Worm (Caenorhabditis elegans) whole organism, midembryonic: ENCODE data around the gene erfa-1.
A peak's percentile ranks its signal among the peaks of the same experiment; 100 is the strongest.

Experiments used
- T22C8.4 ChIP-seq: fragments of 200-800 bp; sonication (Bioruptor generic); IDR thresholded peaks from 2 replicates; pipeline ENCODE4 v1.3.6; 2022; ENCODE audit warnings: missing genetic modification characterization, missing compliant biosample characterization
- cog-1 ChIP-seq: sonication (generic microtip); optimal IDR thresholded peaks from 2 replicates; lab custom pipeline; 2016; ENCODE audit warnings: missing genetic modification characterization, missing compliant biosample characterization
- flt-1 ChIP-seq: fragments of 200-800 bp; sonication (Bioruptor generic); IDR thresholded peaks from 2 replicates; pipeline ENCODE4 v1.3.6; 2022; ENCODE audit warnings: missing genetic modification characterization, missing compliant biosample characterization
- klf-2 ChIP-seq: fragments of 200-800 bp; sonication (Bioruptor generic); conservative IDR thresholded peaks from 2 replicates; pipeline ENCODE4 v1.3.6; 2022; ENCODE audit warnings: missing genetic modification reagents, missing genetic modification characterization, missing compliant biosample characterization
- med-1 ChIP-seq: sonication (generic microtip); optimal IDR thresholded peaks from 2 replicates; lab custom pipeline; 2017; ENCODE audit warnings: missing genetic modification characterization, mild to moderate bottlenecking, missing compliant biosample characterization, antibody characterized with exemption, missing genetic modification reagents; ENCODE audit not compliant: insufficient read depth
- ref-1 ChIP-seq: fragments of 200-800 bp; sonication (Bioruptor generic); conservative IDR thresholded peaks from 2 replicates; pipeline ENCODE4 v1.3.6; 2022; ENCODE audit warnings: missing genetic modification reagents, missing genetic modification characterization, missing compliant biosample characterization
- tab-1 ChIP-seq: fragments of 200-800 bp; sonication (Bioruptor generic); IDR thresholded peaks from 2 replicates; pipeline ENCODE4 v1.3.6; 2022; ENCODE audit warnings: missing genetic modification characterization, missing compliant biosample characterization
- ztf-23 ChIP-seq: fragments of 200-800 bp; sonication (Bioruptor generic); IDR thresholded peaks from 2 replicates; pipeline ENCODE4 v1.3.6; 2022; ENCODE audit warnings: missing genetic modification reagents, missing genetic modification characterization, missing compliant biosample characterization
- ztf-29 ChIP-seq: fragments of 200-800 bp; sonication (Bioruptor generic); IDR thresholded peaks from 2 replicates; pipeline ENCODE4 v1.3.6; 2022; ENCODE audit warnings: missing genetic modification reagents, missing genetic modification characterization, missing compliant biosample characterization

Gene erfa-1

DNA sequence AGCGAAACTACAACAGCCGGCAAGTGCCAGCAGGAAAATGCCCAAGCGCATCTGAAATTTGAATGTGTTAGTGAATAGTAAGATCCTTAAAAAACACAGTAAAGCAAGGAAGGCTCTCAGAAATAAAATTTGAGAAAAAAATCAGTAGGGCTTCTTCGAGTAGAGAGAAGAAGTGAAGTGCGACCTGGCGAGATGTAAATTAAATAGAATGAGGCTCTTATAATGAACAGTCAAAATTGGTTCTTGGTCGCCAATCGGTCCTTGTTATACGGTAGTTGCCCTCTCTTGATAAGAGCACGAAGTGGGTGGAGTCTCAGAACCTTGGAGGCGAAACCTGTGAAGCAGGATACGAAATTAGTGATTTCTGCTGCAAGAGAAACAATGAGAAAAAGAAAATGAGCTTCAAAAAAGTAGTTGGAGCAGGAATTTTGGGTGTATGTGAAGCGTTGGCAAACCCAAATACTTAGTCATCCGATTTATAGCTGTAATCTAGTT is 25.1 kb upstream of the erfa-1 start, which contains the start of gene bcf-1:
Gene bcf-1, minus strand, starts transcription at position 51 of the 495 bp plus-strand sequence.
- TF ChIP-seq flt-1 (no peak), klf-2 (GFP tag; lab: Robert Waterston, UW) (no peak), T22C8.4 (GFP tag; lab: Robert Waterston, UW) (no peak), ref-1 (GFP tag; lab: Robert Waterston, UW) (no peak), cog-1 (tag; lab: Kevin White, UChicago) (no peak)

DNA sequence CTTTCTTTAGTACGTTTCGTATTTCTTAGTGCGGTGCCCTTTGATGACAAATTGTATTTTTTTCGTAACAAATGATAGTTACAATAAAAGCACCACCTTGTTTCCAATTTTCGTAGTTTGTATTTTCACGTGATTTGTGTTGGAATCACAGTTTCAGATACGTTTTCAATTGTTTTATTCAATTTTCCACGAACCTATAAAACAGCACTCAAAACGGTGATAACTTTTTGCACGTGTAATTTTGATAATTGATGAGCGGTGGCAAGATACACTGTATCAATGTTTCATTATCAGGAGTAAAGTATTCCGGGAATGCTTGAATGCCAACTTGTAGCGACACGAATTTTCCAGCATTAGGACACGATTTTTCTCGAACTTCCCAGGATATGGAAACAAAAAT is 22.8 kb upstream of the erfa-1 start:
- TF ChIP-seq klf-2 (GFP tag; lab: Robert Waterston, UW): no peak
- no peak for TF ChIP-seq ztf-23
- TF ChIP-seq tab-1: no peak
- TF ChIP-seq cog-1 (tag; lab: Kevin White, UChicago): no peak
- no peak for TF ChIP-seq flt-1
- TF ChIP-seq med-1 (GFP tag; lab: Kevin White, UChicago): no peak
- TF ChIP-seq ztf-29 (GFP tag; lab: Robert Waterston, UW): no peak
- no peak for TF ChIP-seq ref-1 (GFP tag; lab: Robert Waterston, UW)
- no peak for TF ChIP-seq T22C8.4 (GFP tag; lab: Robert Waterston, UW)

DNA sequence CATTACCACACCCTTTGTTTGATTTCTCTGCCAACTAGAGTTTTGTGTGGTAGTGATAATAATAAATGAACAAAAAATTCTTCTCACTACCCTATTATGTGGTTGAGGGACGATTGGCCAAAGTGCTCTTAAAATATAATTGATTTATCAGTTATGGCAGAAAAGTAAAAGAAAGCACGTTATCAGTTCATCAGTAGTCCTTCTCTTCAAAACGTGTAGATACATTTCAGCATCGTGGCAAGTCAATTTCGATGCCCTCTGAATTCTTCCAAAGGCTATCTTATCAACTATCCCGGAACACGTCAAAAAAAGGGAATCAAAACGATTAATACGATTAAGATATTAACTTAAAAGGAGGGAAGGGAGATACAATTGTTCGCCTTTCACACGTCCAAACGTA is 20.9 kb upstream of the erfa-1 start:
- TF ChIP-seq T22C8.4 (GFP tag; lab: Robert Waterston, UW): no peak
- no peak for TF ChIP-seq ztf-23
- TF ChIP-seq tab-1: no peak
- no peak for TF ChIP-seq cog-1 (tag; lab: Kevin White, UChicago)
- TF ChIP-seq ref-1 (GFP tag; lab: Robert Waterston, UW): no peak
- no peak for TF ChIP-seq ztf-29 (GFP tag; lab: Robert Waterston, UW)
- no peak for TF ChIP-seq flt-1
- TF ChIP-seq med-1 (GFP tag; lab: Kevin White, UChicago): no peak
- no peak for TF ChIP-seq klf-2 (GFP tag; lab: Robert Waterston, UW)

DNA sequence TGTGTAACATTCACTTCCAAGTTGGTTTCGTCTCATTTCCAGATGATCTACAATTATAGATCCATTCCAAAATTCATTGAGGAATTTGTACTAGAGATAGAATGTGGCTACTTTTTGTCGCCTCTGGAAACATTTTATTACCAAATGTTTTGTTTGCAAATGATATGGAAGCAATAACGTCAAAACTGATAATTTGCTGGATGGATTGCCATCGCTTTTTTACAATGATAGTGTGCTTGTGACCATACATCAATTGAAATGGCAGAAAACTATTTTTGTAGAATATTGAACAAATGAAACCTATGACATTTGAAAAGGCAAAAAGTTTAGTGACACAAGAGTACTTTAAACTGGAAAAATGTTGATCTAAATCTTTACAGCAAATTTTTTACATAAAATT is 19.5 kb upstream of the erfa-1 start:
- TF ChIP-seq ztf-29 (GFP tag; lab: Robert Waterston, UW) (no peak), tab-1 (no peak), T22C8.4 (GFP tag; lab: Robert Waterston, UW) (no peak), ref-1 (GFP tag; lab: Robert Waterston, UW) (no peak), flt-1 (no peak), ztf-23 (no peak)

DNA sequence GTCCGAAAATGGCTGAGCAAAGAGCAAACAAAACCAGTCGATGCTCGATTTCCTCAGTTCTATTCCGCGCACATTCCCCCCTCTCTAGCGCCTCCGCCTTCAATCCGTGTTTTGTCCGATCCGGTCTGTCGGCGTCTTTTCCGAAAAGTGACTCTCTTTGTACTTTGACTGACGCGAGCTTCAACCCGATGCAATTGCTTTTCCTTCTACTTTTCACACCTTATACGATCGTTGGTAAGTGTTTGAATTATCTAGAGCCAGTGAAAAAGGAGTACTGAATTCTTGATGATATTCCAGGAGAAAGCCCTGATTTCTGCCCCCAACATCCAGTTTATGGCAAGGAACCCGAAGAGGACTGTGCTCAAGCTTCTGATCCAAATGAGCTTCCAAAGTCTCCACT is 18.9 kb upstream of the erfa-1 start, which contains the start of gene cht-6:
Gene cht-6, plus strand, starts transcription at position 9 of the 400 bp plus-strand sequence.
- TF ChIP-seq ztf-29 (GFP tag; lab: Robert Waterston, UW) (no peak), T22C8.4 (GFP tag; lab: Robert Waterston, UW) (no peak), flt-1 (no peak), klf-2 (GFP tag; lab: Robert Waterston, UW) (no peak)

DNA sequence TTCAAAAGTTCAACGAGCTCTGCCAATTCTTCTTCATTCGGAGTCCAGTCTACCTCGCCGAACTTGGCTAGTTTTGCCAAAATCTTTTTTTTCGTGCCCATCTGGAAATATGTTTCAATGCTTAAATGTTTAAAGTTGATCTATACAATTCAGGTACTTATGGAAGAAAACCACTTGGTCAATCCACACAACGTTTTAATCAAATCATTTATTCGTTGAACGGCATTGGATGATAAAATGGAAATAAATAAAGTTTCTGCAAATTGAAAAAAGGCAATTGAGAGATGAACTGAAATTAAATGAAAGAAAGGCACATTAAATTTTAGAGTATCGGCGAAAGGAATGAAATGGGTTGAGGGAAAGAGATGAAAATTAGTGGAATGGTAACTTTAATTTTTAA is 9.9 kb upstream of the erfa-1 start, which contains the start of gene urb-1:
Gene urb-1, minus strand, starts transcription at position 101 of the 400 bp plus-strand sequence.
- TF ChIP-seq tab-1 (no peak), klf-2 (GFP tag; lab: Robert Waterston, UW) (no peak), flt-1 (no peak), cog-1 (tag; lab: Kevin White, UChicago) (no peak), ref-1 (GFP tag; lab: Robert Waterston, UW) (no peak), ztf-23 (no peak), ztf-29 (GFP tag; lab: Robert Waterston, UW) (no peak), T22C8.4 (GFP tag; lab: Robert Waterston, UW) (no peak), med-1 (GFP tag; lab: Kevin White, UChicago) (no peak)

DNA sequence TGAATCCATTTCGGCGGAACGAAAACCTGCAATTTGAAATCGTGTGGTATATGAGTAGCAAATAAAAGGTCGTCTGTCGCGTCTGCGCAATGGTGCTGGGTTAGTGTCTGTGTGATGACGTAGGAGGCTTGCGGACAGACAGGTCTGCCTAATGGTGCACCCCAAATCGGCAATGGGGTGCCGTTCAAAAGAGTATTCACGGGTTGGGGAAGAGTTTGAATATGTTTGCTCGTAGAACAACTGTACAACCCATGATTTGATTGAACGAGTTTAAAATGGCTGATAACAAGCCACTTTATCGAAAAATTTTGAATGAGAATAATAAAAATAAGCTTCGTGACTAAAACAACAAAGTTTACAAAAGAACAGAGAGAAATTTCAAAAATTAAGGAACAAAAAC is 8.0 kb upstream of the erfa-1 start, which contains the start of gene T05H4.11:
Gene T05H4.11, minus strand, starts transcription at position 335 of the 400 bp plus-strand sequence.
- TF ChIP-seq ref-1 (GFP tag; lab: Robert Waterston, UW) (no peak), ztf-29 (GFP tag; lab: Robert Waterston, UW) (no peak), flt-1 (0 out of 2 replicates have a peak, but pooled peaks have one; percentile 31)

DNA sequence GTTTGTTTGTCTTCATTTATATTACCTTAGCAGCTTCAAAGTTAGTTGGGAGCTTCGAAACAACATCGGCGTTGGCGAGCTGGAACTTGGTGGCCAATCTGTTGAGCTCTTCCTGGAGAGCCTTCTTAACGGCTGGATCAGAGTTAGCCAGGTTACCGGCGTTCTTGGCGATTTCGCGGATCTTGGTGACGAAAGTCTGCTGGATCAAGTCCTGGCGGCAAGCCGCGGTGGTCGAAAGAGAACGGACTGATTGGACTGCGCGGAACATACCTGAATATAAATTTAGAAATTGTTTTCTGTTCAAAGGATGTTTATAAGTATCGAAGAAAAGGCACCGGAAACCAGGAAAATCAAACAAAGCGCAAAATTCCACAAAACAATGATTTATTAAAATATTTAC is 7.1 kb upstream of the erfa-1 start, which contains the start of gene atp-4:
Gene atp-4, minus strand, starts transcription at position 270 of the 400 bp plus-strand sequence.
- TF ChIP-seq ref-1 (GFP tag; lab: Robert Waterston, UW) (no peak), ztf-23 (no peak), T22C8.4 (GFP tag; lab: Robert Waterston, UW) (no peak), med-1 (GFP tag; lab: Kevin White, UChicago) (no peak), tab-1 (no peak), flt-1 (no peak), klf-2 (GFP tag; lab: Robert Waterston, UW) (no peak), cog-1 (tag; lab: Kevin White, UChicago) (no peak), ztf-29 (GFP tag; lab: Robert Waterston, UW) (no peak)

DNA sequence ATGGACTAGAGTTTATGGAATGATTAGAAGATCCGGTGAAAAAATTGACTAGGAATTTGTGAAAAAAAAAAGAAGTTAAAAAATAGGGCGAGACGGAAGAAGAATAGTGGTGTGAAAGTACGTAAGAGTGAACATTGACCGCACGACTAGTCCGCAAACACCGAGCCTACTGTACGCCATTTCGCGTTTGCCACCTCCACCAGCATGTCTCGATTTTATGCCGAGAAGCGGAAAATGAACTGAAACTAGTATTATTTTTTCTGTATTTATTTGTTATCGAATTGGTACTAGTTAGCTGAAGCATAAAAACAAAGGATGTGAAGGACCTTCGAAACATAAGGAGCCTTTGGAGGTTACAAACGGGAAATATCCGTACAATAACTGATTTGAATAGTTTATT is 6.5 kb upstream of the erfa-1 start:
- TF ChIP-seq klf-2 (GFP tag; lab: Robert Waterston, UW) (no peak), cog-1 (tag; lab: Kevin White, UChicago) (no peak), ztf-29 (GFP tag; lab: Robert Waterston, UW) (no peak), med-1 (GFP tag; lab: Kevin White, UChicago) (no peak), ztf-23 (no peak; the same call in 1 of the 2 replicates), ref-1 (GFP tag; lab: Robert Waterston, UW) (no peak), tab-1 (no peak)

DNA sequence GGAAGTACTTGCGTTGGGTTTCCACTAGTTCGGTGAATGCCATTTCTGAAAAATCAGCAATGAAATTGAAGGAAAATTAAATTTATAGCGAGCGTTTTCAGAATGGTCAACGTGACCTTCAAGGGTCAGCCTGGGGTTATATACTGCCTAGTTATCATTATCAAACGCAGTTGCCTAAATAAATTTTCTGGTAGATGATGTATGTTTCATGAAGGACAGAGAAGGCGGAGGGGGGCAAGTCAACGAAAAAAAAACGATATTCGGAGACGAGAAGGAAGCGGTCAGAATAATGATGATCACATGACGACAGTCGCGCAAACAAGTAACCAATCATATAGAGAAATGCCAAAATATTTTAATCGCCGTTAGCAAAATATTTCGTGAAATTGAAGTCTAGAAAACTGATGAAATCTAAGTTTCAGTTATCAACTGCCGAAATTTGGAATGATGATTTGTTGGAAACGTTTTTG is 4.0 kb upstream of the erfa-1 start, which contains the start of gene alh-4:
Gene alh-4, minus strand, starts transcription at position 51 of the 470 bp plus-strand sequence.
- TF ChIP-seq ref-1 (GFP tag; lab: Robert Waterston, UW): no peak
- TF ChIP-seq cog-1 (tag; lab: Kevin White, UChicago): no peak
- TF ChIP-seq tab-1: no peak
- no peak for TF ChIP-seq T22C8.4 (GFP tag; lab: Robert Waterston, UW)
- TF ChIP-seq ztf-23: no peak
- TF ChIP-seq med-1 (GFP tag; lab: Kevin White, UChicago): no peak
- no peak for TF ChIP-seq ztf-29 (GFP tag; lab: Robert Waterston, UW)
- no peak for TF ChIP-seq flt-1
- TF ChIP-seq klf-2 (GFP tag; lab: Robert Waterston, UW): no peak
